Fruit fly (Drosophila melanogaster) whole organism, pupa: ENCODE data around the gene Inx5.

Experiments used
- CG17806 ChIP-seq: fragments of 200-800 bp; sonication (Bioruptor generic); optimal IDR thresholded peaks from 2 replicates; lab custom pipeline; 2018; ENCODE audit warnings: missing biosample characterization, mild to moderate bottlenecking, missing genetic modification characterization, moderate library complexity
- CG8159 ChIP-seq: fragments of 200-800 bp; sonication (Bioruptor generic); optimal IDR thresholded peaks from 3 replicates; lab custom pipeline; 2018; ENCODE audit warnings: missing biosample characterization, mild to moderate bottlenecking, missing genetic modification characterization, moderate library complexity
- CG9948 ChIP-seq: fragments of 200-800 bp; sonication (Bioruptor generic); optimal IDR thresholded peaks from 2 replicates; lab custom pipeline; 2018; ENCODE audit warnings: missing biosample characterization, mild to moderate bottlenecking, missing genetic modification characterization, moderate library complexity

dm6 chrX:19124288-19124687 is 46.4 kb downstream of the Inx5 start, which contains the start of gene CG15882:
- TF ChIP-seq CG8159, result no peak
- no peak for TF ChIP-seq CG9948 (tag; lab: Kevin White, UChicago)
- TF ChIP-seq CG17806 (tag; lab: Kevin White, UChicago), result no peak
